Fruit fly (Drosophila melanogaster): ENCODE data around the gene ND-B14.5A.

Gene ND-B14.5A

DNA sequence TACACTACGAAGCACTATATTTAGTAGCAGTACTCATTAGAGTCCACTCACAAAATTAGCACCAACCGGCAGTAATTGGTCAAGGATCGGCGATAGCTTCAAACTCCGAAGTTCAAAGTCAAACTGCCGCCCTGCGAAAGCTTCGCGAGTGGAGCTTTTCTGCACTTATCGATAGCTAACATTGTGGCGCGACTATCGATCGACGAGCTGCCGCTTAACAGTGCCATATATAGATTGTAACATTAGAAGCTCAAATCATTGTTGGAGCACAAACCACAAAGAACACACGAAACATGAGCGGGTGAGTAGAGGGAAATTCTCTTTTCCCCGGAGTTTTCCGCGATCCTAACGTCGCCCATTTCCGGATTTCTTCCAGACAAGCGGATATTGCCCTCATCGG, 27.2 kb upstream of the ND-B14.5A start, which contains the start of gene Pgd (continued):
- no peak for TF ChIP-seq odd (GFP tag; optimal IDR thresholded peaks at IDR 0.05)
- peak; percentile 79 for TF ChIP-seq unc-4 (GFP tag; IDR thresholded peaks at IDR 0.05; ENCODE audit: partially characterized antibody)
- no peak for TF ChIP-seq Nf-YA (GFP tag; IDR thresholded peaks at IDR 0.05)
- no peak for TF ChIP-seq salm (tag; optimal IDR thresholded peaks at IDR 0.05)
- TF ChIP-seq pzg (GFP tag; optimal IDR thresholded peaks at IDR 0.05) = peak; percentile 56
- TF ChIP-seq Stat92E (GFP tag; optimal IDR thresholded peaks at IDR 0.05) = no peak
- no peak for TF ChIP-seq CG17912 (GFP tag; optimal IDR thresholded peaks at IDR 0.05)
- TF ChIP-seq CG14860 (GFP tag; IDR thresholded peaks at IDR 0.05; ENCODE audit: partially characterized antibody) = 0 out of 3 replicates have a peak, but pooled peaks have one; percentile 12
- TF ChIP-seq Atf6 (GFP tag; IDR thresholded peaks at IDR 0.05) = no peak
- no peak for TF ChIP-seq br (optimal IDR thresholded peaks at IDR 0.05)
- TF ChIP-seq CG7963 (GFP tag; IDR thresholded peaks at IDR 0.05; ENCODE audit: partially characterized antibody) = 0 out of 3 replicates have a peak, but pooled peaks have one; percentile 32
- TF ChIP-seq CG3163 (GFP tag; optimal IDR thresholded peaks at IDR 0.05) = no peak
- TF ChIP-seq bbx (GFP tag; IDR thresholded peaks at IDR 0.05; ENCODE audit: partially characterized antibody) = peak; percentile 73
- no peak for TF ChIP-seq CG10366 (GFP tag; IDR thresholded peaks at IDR 0.05)
- TF ChIP-seq E2f2 (GFP tag; IDR thresholded peaks at IDR 0.05) = peak; percentile 82
- TF ChIP-seq Bgb (GFP tag; IDR thresholded peaks at IDR 0.05; ENCODE audit: partially characterized antibody) = peak; percentile 73
- TF ChIP-seq MESR4 (GFP tag; optimal IDR thresholded peaks at IDR 0.05) = peak; percentile 12
- TF ChIP-seq CG12071 (GFP tag; optimal IDR thresholded peaks at IDR 0.05) = no peak
- TF ChIP-seq crol (GFP tag; IDR thresholded peaks at IDR 0.05) = no peak
- peak; percentile 3 for TF ChIP-seq mirr (GFP tag; optimal IDR thresholded peaks at IDR 0.05)
- TF ChIP-seq knrl (GFP tag; IDR thresholded peaks at IDR 0.05; ENCODE audit: partially characterized antibody) = peak; percentile 39; the same call in 1 of the 3 replicates
- TF ChIP-seq CG18764 (GFP tag; optimal IDR thresholded peaks at IDR 0.05) = no peak
- no peak for TF ChIP-seq CG18476 (GFP tag; optimal IDR thresholded peaks at IDR 0.05)
- TF ChIP-seq CG14050 (GFP tag; IDR thresholded peaks at IDR 0.05) = no peak
- TF ChIP-seq CG7928 (GFP tag; optimal IDR thresholded peaks at IDR 0.05) = no peak
- TF ChIP-seq CG34376 (GFP tag; optimal IDR thresholded peaks at IDR 0.05) = peak; percentile 39
- no peak for TF ChIP-seq D (optimal IDR thresholded peaks at IDR 0.05)
- no peak for TF ChIP-seq D (GFP tag; optimal IDR thresholded peaks at IDR 0.05)
- peak; percentile 58 for TF ChIP-seq nom (GFP tag; optimal IDR thresholded peaks at IDR 0.05)
- peak; percentile 50; the same call in 2 of the 3 replicates for TF ChIP-seq CG34224 (GFP tag; IDR thresholded peaks at IDR 0.05; ENCODE audit: partially characterized antibody)
- TF ChIP-seq amos (GFP tag; IDR thresholded peaks at IDR 0.05; ENCODE audit: partially characterized antibody) = peak; percentile 69; the same call in 1 of the 2 replicates
- no peak for TF ChIP-seq H2.0 (GFP tag; IDR thresholded peaks at IDR 0.05)
- peak; percentile 62 for TF ChIP-seq Opbp (GFP tag; IDR thresholded peaks at IDR 0.05; ENCODE audit: partially characterized antibody)
- TF ChIP-seq inv (GFP tag; IDR thresholded peaks at IDR 0.05; ENCODE audit: partially characterized antibody) = peak; percentile 34; the same call in 1 of the 2 replicates
- TF ChIP-seq Fer1 (GFP tag; optimal IDR thresholded peaks at IDR 0.05) = peak; percentile 37
- peak; percentile 70; the same call in 1 of the 4 replicates for TF ChIP-seq chinmo (GFP tag; IDR thresholded peaks at IDR 0.05; ENCODE audit: partially characterized antibody)
- TF ChIP-seq Sox100B (GFP tag; optimal IDR thresholded peaks at IDR 0.05) = no peak
- no peak for TF ChIP-seq Blimp-1 (GFP tag; optimal IDR thresholded peaks at IDR 0.05)
- no peak for TF ChIP-seq CG4360 (GFP tag; IDR thresholded peaks at IDR 0.05)
